Worm (Caenorhabditis elegans) whole organism, L2 larva: ENCODE results near the gene nhr-50.
"Not testable (repeated sequence)": the region's sequence is repeated elsewhere in the genome, so short reads cannot be mapped to it uniquely, and the experiment has no call there.

Experiments
- C34F6.9 ChIP-seq: fragments of 150-350 bp; optimal IDR thresholded peaks from 2 replicates; lab custom pipeline; 2014; ENCODE audit warnings: missing biosample characterization, missing genetic modification characterization
- F13H6.1 ChIP-seq: sonication (generic microtip); optimal IDR thresholded peaks from 2 replicates; lab custom pipeline; 2016; ENCODE audit warnings: missing genetic modification characterization, missing compliant biosample characterization
- R02D3.7 ChIP-seq: fragments of 150-350 bp; optimal IDR thresholded peaks from 2 replicates; lab custom pipeline; 2014; ENCODE audit warnings: missing biosample characterization, missing genetic modification characterization
- Y55F3AM.14 ChIP-seq: fragments of 200-800 bp; sonication (Bioruptor generic); optimal IDR thresholded peaks from 2 replicates; lab custom pipeline; 2018; ENCODE audit warnings: mild to moderate bottlenecking, missing genetic modification characterization, missing compliant biosample characterization
- ZK546.5 ChIP-seq: sonication (generic microtip); optimal IDR thresholded peaks from 2 replicates; lab custom pipeline; 2017; ENCODE audit warnings: missing biosample characterization, missing genetic modification characterization
- alr-1 ChIP-seq: fragments of 150-350 bp; optimal IDR thresholded peaks from 2 replicates; lab custom pipeline; 2014; ENCODE audit warnings: missing biosample characterization, missing genetic modification characterization
- ama-1 ChIP-seq: fragments of 150-350 bp; optimal IDR thresholded peaks from 2 replicates; lab custom pipeline; 2018; ENCODE audit warnings: inconsistent platforms
- blmp-1 ChIP-seq: sonication (generic microtip); optimal IDR thresholded peaks from 2 replicates; lab custom pipeline; 2017; ENCODE audit warnings: missing genetic modification characterization, mild to moderate bottlenecking, missing compliant biosample characterization, antibody characterized with exemption, moderate library complexity; ENCODE audit not compliant: insufficient read depth
- ceh-16 ChIP-seq: fragments of 150-350 bp; optimal IDR thresholded peaks from 2 replicates; lab custom pipeline; 2014; ENCODE audit warnings: missing biosample characterization, missing genetic modification characterization
- egl-27 ChIP-seq: sonication (generic microtip); optimal IDR thresholded peaks from 3 replicates; lab custom pipeline; 2017; ENCODE audit warnings: missing biosample characterization, missing genetic modification reagents, missing genetic modification characterization
- elt-3 ChIP-seq: sonication (generic microtip); optimal IDR thresholded peaks from 2 replicates; lab custom pipeline; 2017; ENCODE audit warnings: missing biosample characterization, missing genetic modification characterization
- fos-1 ChIP-seq: fragments of 150-350 bp; optimal IDR thresholded peaks from 2 replicates; lab custom pipeline; 2014; ENCODE audit warnings: missing biosample characterization, missing genetic modification characterization
- gmeb-1 ChIP-seq: fragments of 150-350 bp; optimal IDR thresholded peaks from 2 replicates; lab custom pipeline; 2014; ENCODE audit warnings: missing biosample characterization, missing genetic modification characterization
- lin-11 ChIP-seq: fragments of 150-350 bp; sonication (generic microtip); optimal IDR thresholded peaks from 2 replicates; lab custom pipeline; 2014; ENCODE audit warnings: missing biosample characterization, missing genetic modification characterization, inconsistent platforms, mixed read lengths
- lin-13 ChIP-seq: fragments of 150-350 bp; optimal IDR thresholded peaks from 2 replicates; lab custom pipeline; 2014; ENCODE audit warnings: missing biosample characterization, missing genetic modification reagents, missing genetic modification characterization
- lin-39 ChIP-seq: fragments of 150-350 bp; optimal IDR thresholded peaks from 2 replicates; lab custom pipeline; 2014; ENCODE audit warnings: missing biosample characterization, missing genetic modification reagents, missing genetic modification characterization
- lsy-2 ChIP-seq, 2 experiments: fragments of 150-350 bp in 1 of 2; sonication (generic microtip) in 1 of 2; optimal IDR thresholded peaks; 2 replicates each; lab custom pipeline; 2014 to 2017; ENCODE audit warnings: missing biosample characterization in 2 of 2, missing genetic modification characterization in 2 of 2
- mab-5 ChIP-seq: fragments of 150-350 bp; optimal IDR thresholded peaks from 2 replicates; lab custom pipeline; 2014; ENCODE audit warnings: missing biosample characterization, missing genetic modification characterization
- mdl-1 ChIP-seq, 2 experiments: fragments of 150-350 bp in 1 of 2; sonication (generic microtip) in 1 of 2; optimal IDR thresholded peaks; 2 replicates each; lab custom pipeline; 2017; ENCODE audit warnings: missing biosample characterization in 2 of 2, missing genetic modification characterization in 2 of 2
- nhr-10 ChIP-seq: sonication (generic microtip); optimal IDR thresholded peaks from 2 replicates; lab custom pipeline; 2017; ENCODE audit warnings: missing biosample characterization, missing genetic modification characterization
- nhr-11 ChIP-seq: fragments of 150-350 bp; optimal IDR thresholded peaks from 2 replicates; lab custom pipeline; 2014; ENCODE audit warnings: missing biosample characterization, missing genetic modification characterization
- nhr-129 ChIP-seq: fragments of 150-350 bp; optimal IDR thresholded peaks from 2 replicates; lab custom pipeline; 2014; ENCODE audit warnings: missing biosample characterization, missing genetic modification characterization
- nhr-21 ChIP-seq: fragments of 150-350 bp; optimal IDR thresholded peaks from 2 replicates; lab custom pipeline; 2014; ENCODE audit warnings: missing biosample characterization, missing genetic modification characterization
- nhr-25 ChIP-seq: fragments of 150-350 bp; sonication (generic microtip); optimal IDR thresholded peaks from 3 replicates; lab custom pipeline; 2014; ENCODE audit warnings: missing biosample characterization, missing genetic modification characterization
- nhr-6 ChIP-seq: fragments of 150-350 bp; optimal IDR thresholded peaks from 2 replicates; lab custom pipeline; 2014; ENCODE audit warnings: missing biosample characterization, missing genetic modification characterization
- sem-4 ChIP-seq: fragments of 150-350 bp; optimal IDR thresholded peaks from 2 replicates; lab custom pipeline; 2014; ENCODE audit warnings: missing biosample characterization, missing genetic modification reagents, missing genetic modification characterization
- skn-1 ChIP-seq: sonication (generic microtip); optimal IDR thresholded peaks from 2 replicates; lab custom pipeline; 2017; ENCODE audit warnings: missing biosample characterization, missing genetic modification characterization
- sma-3 ChIP-seq: sonication (generic microtip); optimal IDR thresholded peaks from 2 replicates; lab custom pipeline; 2016; ENCODE audit warnings: missing genetic modification reagents, missing genetic modification characterization, missing compliant biosample characterization
- sma-9 ChIP-seq, 2 experiments: fragments of 150-350 bp in 1 of 2; sonication (generic microtip) in 1 of 2; optimal IDR thresholded peaks; 2 replicates each; lab custom pipeline; 2014 to 2016; ENCODE audit warnings: missing genetic modification characterization in 2 of 2, mild to moderate bottlenecking in 1 of 2, missing biosample characterization in 1 of 2, missing compliant biosample characterization in 1 of 2, missing genetic modification reagents in 1 of 2, moderate library complexity in 1 of 2
- unc-39 ChIP-seq: fragments of 150-350 bp; optimal IDR thresholded peaks from 2 replicates; lab custom pipeline; 2014; ENCODE audit warnings: missing biosample characterization, missing genetic modification characterization
- unc-55 ChIP-seq: fragments of 150-350 bp; sonication (generic microtip); optimal IDR thresholded peaks from 3 replicates; lab custom pipeline; 2014; ENCODE audit warnings: missing biosample characterization, missing genetic modification reagents, missing genetic modification characterization
- unc-62 ChIP-seq: fragments of 150-350 bp; optimal IDR thresholded peaks from 2 replicates; lab custom pipeline; 2014; ENCODE audit warnings: missing biosample characterization, missing genetic modification reagents, missing genetic modification characterization
- ztf-4 ChIP-seq: fragments of 150-350 bp; optimal IDR thresholded peaks from 2 replicates; lab custom pipeline; 2014; ENCODE audit warnings: missing biosample characterization, missing genetic modification characterization

The nhr-50 gene

ce11 chrV:16007505-16007904, 7.1 kb upstream of the nhr-50 start, which contains the start of gene str-231:
str-231 (minus strand) TSS chrV:16007605.
- TF ChIP-seq elt-3 (no peak), fos-1 (tag; lab: Kevin White, UChicago) (no peak), ama-1 (no peak), nhr-6 (tag; lab: Kevin White, UChicago) (no peak), mab-5 (tag; lab: Kevin White, UChicago) (no peak), unc-55 (GFP tag; lab: Kevin White, UChicago) (no peak), nhr-25 (tag; lab: Kevin White, UChicago) (no peak), egl-27 (tag; lab: Kevin White, UChicago) (no peak), nhr-10 (no peak)

- no peak for TF ChIP-seq alr-1 (tag; lab: Kevin White, UChicago)
- no peak for TF ChIP-seq unc-55 (GFP tag; lab: Kevin White, UChicago)
- no peak for TF ChIP-seq gmeb-1 (tag; lab: Kevin White, UChicago)
- no peak for TF ChIP-seq lin-39 (tag; lab: Kevin White, UChicago)
- TF ChIP-seq nhr-21: no peak
- no peak for TF ChIP-seq Y55F3AM.14 (GFP tag; lab: Kevin White, UChicago)
- no peak for TF ChIP-seq unc-62 (GFP tag; lab: Kevin White, UChicago)
- TF ChIP-seq skn-1 (tag; lab: Kevin White, UChicago): no peak
- TF ChIP-seq fos-1 (tag; lab: Kevin White, UChicago): no peak
- TF ChIP-seq ztf-4: no peak
- no peak for TF ChIP-seq C34F6.9 (tag; lab: Kevin White, UChicago)
- no peak for TF ChIP-seq egl-27 (tag; lab: Kevin White, UChicago)
- no peak for TF ChIP-seq nhr-129 (tag; lab: Kevin White, UChicago)
- TF ChIP-seq R02D3.7: no peak
- TF ChIP-seq nhr-6 (tag; lab: Kevin White, UChicago): no peak
- no peak for TF ChIP-seq sma-9 (GFP tag; optimal IDR thresholded peaks at IDR 0.05; lab: Kevin White, UChicago)
- TF ChIP-seq sma-9 (tag; optimal IDR thresholded peaks at IDR 0.05; lab: Kevin White, UChicago): no peak
Measured at ce11 chrV:16002288-16002687, 1.9 kb upstream of the nhr-50 start, which contains the start of gene nhr-63. nhr-63 (plus strand) TSS chrV:16002588.

- TF ChIP-seq fos-1 (tag; lab: Kevin White, UChicago) (no peak), sma-3 (GFP tag; lab: Kevin White, UChicago) (no peak), mdl-1 (tag; optimal IDR thresholded peaks at IDR 0.05; lab: Kevin White, UChicago) (no peak), lin-11 (tag; lab: Kevin White, UChicago) (no peak), ZK546.5 (no peak), alr-1 (tag; lab: Kevin White, UChicago) (no peak), egl-27 (tag; lab: Kevin White, UChicago) (no peak), nhr-11 (tag; lab: Kevin White, UChicago) (no peak), lsy-2 (tag; optimal IDR thresholded peaks at IDR 0.05; lab: Kevin White, UChicago) (no peak), R02D3.7 (no peak), sem-4 (tag; lab: Kevin White, UChicago) (no peak), unc-39 (tag; lab: Kevin White, UChicago) (no peak), lin-13 (GFP tag; lab: Kevin White, UChicago) (no peak), F13H6.1 (tag; lab: Kevin White, UChicago) (no peak), ceh-16 (tag; lab: Kevin White, UChicago) (no peak), nhr-25 (tag; lab: Kevin White, UChicago) (no peak), ztf-4 (no peak), blmp-1 (tag; lab: Kevin White, UChicago) (no peak)
- TF ChIP-seq, all 48 proteins: peak for 0
Measured at ce11 chrV:15996655-15997186, 3.7 kb downstream of the nhr-50 start, which contains the start of the genes C06C6.9 and C06C6.8. C06C6.9 (minus strand) TSS chrV:15996755. C06C6.8 (plus strand) TSS chrV:15997136.

ce11 chrV:15991850-15992249, 8.6 kb downstream of the nhr-50 start, which contains the start of gene C06C6.7:
C06C6.7 (plus strand) TSS chrV:15992150.
- not testable (repeated sequence) for TF ChIP-seq ama-1; lin-39 (tag; lab: Kevin White, UChicago); skn-1 (tag; lab: Kevin White, UChicago)
- TF ChIP-seq, all 48 proteins: peak for 0; not testable (repeated sequence) for 48
